Fruit fly (Drosophila melanogaster) S2 (cell line): ENCODE measurements around the gene CG33795.

ENCODE experiments used
- CG8478 ChIP-seq: fragments of >200 bp; optimal IDR thresholded peaks from 2 replicates; lab custom pipeline; 2018
- CTCF ChIP-seq, 2 experiments: fragments of >200 bp; optimal IDR thresholded peaks; 2 replicates each; lab custom pipeline; 2018

- TF ChIP-seq CG8478 (lab: Kevin White, UChicago) (no peak), CTCF (optimal IDR thresholded peaks at IDR 0.05; lab: Kevin White, UChicago) (no peak)
Measured at dm6 chr3L:16156788-16157208, 14.4 kb downstream of the CG33795 start.
